Worm (Caenorhabditis elegans): ENCODE results near the gene sdz-1.

The sdz-1 gene

DNA sequence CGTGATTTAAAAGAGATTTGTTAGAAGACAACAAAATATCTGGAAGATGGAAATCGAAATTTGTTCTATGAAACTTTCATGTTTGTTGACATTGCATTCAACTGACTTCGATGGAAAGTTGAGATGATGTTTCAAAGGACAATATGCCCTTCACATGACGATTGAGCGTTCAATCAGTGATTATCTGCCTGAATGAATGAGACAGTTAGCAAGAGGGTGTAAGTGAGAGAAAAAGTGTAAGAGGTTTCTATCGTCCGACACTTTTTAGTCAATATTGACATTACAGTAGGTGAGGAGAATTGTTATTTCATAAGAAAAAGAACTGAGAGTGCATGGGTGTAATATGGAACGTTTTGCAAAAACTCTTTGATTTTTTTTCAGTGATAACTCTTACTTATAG is 33.1 kb upstream of the sdz-1 start:
- TF ChIP-seq ces-1 (GFP tag; optimal IDR thresholded peaks at IDR 0.05) = no peak
- peak; percentile 87 for TF ChIP-seq pha-4 (tag; optimal IDR thresholded peaks at IDR 0.05)

DNA sequence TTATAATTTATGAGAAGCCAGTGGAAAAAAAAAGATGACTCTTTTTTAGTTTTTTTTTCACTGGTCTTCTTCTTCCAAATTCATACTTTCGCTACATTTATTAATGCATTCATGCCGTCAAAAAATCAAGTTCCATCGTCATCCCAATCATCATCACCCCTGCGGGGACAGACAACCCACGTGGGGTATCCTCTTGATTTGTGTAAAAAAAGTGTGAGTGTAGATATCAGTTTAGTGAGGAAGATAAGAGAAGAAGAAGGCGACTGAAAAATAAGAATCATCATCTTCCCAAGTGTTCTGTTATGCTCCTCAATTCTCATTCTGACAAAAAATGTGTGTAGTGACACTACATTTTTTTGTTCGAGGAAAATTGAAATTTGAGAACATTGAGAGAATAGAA is 31.8 kb upstream of the sdz-1 start:
- no peak for TF ChIP-seq snpc-4 (tag; optimal IDR thresholded peaks at IDR 0.05)
- TF ChIP-seq cnd-1 (tag; optimal IDR thresholded peaks at IDR 0.05) = no peak
- TF ChIP-seq flh-1 (GFP tag; optimal IDR thresholded peaks at IDR 0.05) = no peak
- TF ChIP-seq ceh-39 (tag; optimal IDR thresholded peaks at IDR 0.05) = no peak
- no peak for TF ChIP-seq sptf-1 (tag; optimal IDR thresholded peaks at IDR 0.05)
- no peak for TF ChIP-seq nhr-28 (tag; optimal IDR thresholded peaks at IDR 0.05)
- TF ChIP-seq zip-8 (tag; optimal IDR thresholded peaks at IDR 0.05) = no peak
- no peak for TF ChIP-seq ceh-83 (GFP tag; optimal IDR thresholded peaks at IDR 0.05)
- TF ChIP-seq lsy-2 (tag; optimal IDR thresholded peaks at IDR 0.05) = no peak
- no peak for TF ChIP-seq pha-4 (tag; optimal IDR thresholded peaks at IDR 0.05)
- no peak for TF ChIP-seq ces-1 (GFP tag; optimal IDR thresholded peaks at IDR 0.05)

ce11 chrIII:8731310-8731709 is 31.2 kb upstream of the sdz-1 start, which contains the start of gene ZK370.4:
TSS of gene ZK370.4 (minus strand) at chrIII:8731410.
- no peak for TF ChIP-seq nhr-76 (tag; optimal IDR thresholded peaks at IDR 0.05)

DNA sequence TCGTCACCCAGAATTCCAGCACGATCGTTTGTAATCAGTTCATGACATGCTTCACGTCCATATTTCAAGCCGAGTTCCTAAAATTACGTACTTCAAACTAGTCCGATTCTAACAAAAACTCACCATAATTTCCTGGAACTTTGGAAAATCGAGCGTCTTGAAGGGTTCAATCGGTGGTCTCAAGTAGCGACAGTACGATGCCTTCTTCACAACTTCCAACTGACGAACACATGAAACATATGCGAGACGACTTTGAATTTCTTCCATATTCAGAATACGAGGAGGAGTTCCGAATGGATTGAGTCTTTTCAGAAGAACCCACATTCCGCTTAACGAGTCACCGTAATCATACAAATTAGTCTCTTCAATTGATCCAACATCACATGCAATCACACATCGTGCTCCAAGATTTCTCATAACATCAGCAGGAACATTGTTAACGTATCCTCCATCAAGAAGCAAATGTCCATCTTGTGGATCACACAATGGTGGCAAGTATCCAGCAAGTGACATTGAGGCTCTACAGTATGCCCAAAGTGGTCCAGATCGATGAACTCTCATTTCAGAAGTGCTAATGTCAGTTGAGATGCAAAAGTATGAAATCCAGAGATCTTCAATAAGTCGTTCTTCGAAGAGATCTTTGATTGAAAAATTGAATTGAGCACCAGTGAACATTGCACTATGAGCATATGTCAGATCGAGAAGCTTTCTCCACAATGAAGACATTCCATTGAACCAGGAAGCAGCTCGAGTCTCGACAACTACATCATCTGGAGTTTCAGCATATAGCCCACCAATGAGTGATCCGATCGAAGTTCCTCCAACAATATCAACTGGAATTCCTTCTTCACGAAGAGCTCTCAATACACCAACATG is 26.1 kb upstream of the sdz-1 start:
- TF ChIP-seq unc-39 (tag; optimal IDR thresholded peaks at IDR 0.05) = no peak
- no peak for TF ChIP-seq sem-2 (GFP tag; optimal IDR thresholded peaks at IDR 0.05)
- TF ChIP-seq lin-32 (GFP tag; optimal IDR thresholded peaks at IDR 0.05) = no peak
- TF ChIP-seq elt-3 (tag; optimal IDR thresholded peaks at IDR 0.05) = no peak
- TF ChIP-seq bed-3 (GFP tag; optimal IDR thresholded peaks at IDR 0.05) = no peak
- TF ChIP-seq hlh-1 (tag; optimal IDR thresholded peaks at IDR 0.05) = no peak
- no peak for TF ChIP-seq M03D4.4 (tag; optimal IDR thresholded peaks at IDR 0.05)
- TF ChIP-seq sptf-1 (tag; optimal IDR thresholded peaks at IDR 0.05) = no peak

ce11 chrIII:8725224-8725623 is 25.1 kb upstream of the sdz-1 start:
- no peak for TF ChIP-seq mab-5 (tag; optimal IDR thresholded peaks at IDR 0.05)
- no peak for TF ChIP-seq ces-1 (GFP tag; optimal IDR thresholded peaks at IDR 0.05)
- no peak for TF ChIP-seq ham-2 (GFP tag; optimal IDR thresholded peaks at IDR 0.05)
- TF ChIP-seq ztf-11 (tag; optimal IDR thresholded peaks at IDR 0.05) = no peak
- TF ChIP-seq elt-3 (tag; optimal IDR thresholded peaks at IDR 0.05) = no peak
- TF ChIP-seq zip-8 (tag; optimal IDR thresholded peaks at IDR 0.05) = no peak
- no peak for TF ChIP-seq blmp-1 (tag; optimal IDR thresholded peaks at IDR 0.05)
- TF ChIP-seq elt-1 (tag; optimal IDR thresholded peaks at IDR 0.05; ENCODE audit: borderline replicate concordance, insufficient read depth) = no peak
- TF ChIP-seq cnd-1 (tag; optimal IDR thresholded peaks at IDR 0.05) = no peak
- no peak for TF ChIP-seq snpc-4 (tag; optimal IDR thresholded peaks at IDR 0.05)
- TF ChIP-seq ceh-83 (GFP tag; optimal IDR thresholded peaks at IDR 0.05) = no peak
- no peak for TF ChIP-seq sptf-1 (tag; optimal IDR thresholded peaks at IDR 0.05)
- no peak for TF ChIP-seq M03D4.4 (tag; optimal IDR thresholded peaks at IDR 0.05)

- no peak for TF ChIP-seq cnd-1 (tag; optimal IDR thresholded peaks at IDR 0.05)
- TF ChIP-seq pha-4 (tag; optimal IDR thresholded peaks at IDR 0.05) = peak; percentile 54
Observed at ce11 chrIII:8719769-8720252, 19.7 kb upstream of the sdz-1 start, which contains the start of gene hipr-1. TSS of gene hipr-1 (plus strand) at chrIII:8720202.

ce11 chrIII:8719105-8719504 is 19.0 kb upstream of the sdz-1 start:
- no peak for TF ChIP-seq zip-8 (tag; optimal IDR thresholded peaks at IDR 0.05)

ce11 chrIII:8718592-8718991 is 18.5 kb upstream of the sdz-1 start:
- TF ChIP-seq nhr-237 (tag; optimal IDR thresholded peaks at IDR 0.05) (no peak), bed-3 (GFP tag; optimal IDR thresholded peaks at IDR 0.05) (no peak), lin-13 (tag; optimal IDR thresholded peaks at IDR 0.05) (no peak), unc-39 (tag; optimal IDR thresholded peaks at IDR 0.05) (no peak), snpc-4 (tag; optimal IDR thresholded peaks at IDR 0.05) (no peak), sptf-1 (tag; optimal IDR thresholded peaks at IDR 0.05) (no peak), mls-2 (tag; optimal IDR thresholded peaks at IDR 0.05) (no peak), elt-1 (tag; optimal IDR thresholded peaks at IDR 0.05; ENCODE audit: borderline replicate concordance, insufficient read depth) (no peak), hlh-1 (tag; optimal IDR thresholded peaks at IDR 0.05) (no peak), zip-8 (tag; optimal IDR thresholded peaks at IDR 0.05) (no peak), elt-3 (tag; optimal IDR thresholded peaks at IDR 0.05) (no peak)

All from whole organism, mixed stage, embryonic.